Worm (Caenorhabditis elegans) whole organism, L3 larva: Measurements from ENCODE around the gene catp-5.

Source experiments
- ceh-16 ChIP-seq: sonication (generic microtip); optimal IDR thresholded peaks from 2 replicates; lab custom pipeline; 2017; ENCODE audit warnings: missing biosample characterization, missing genetic modification characterization
- ceh-82 ChIP-seq: fragments of 150-350 bp; optimal IDR thresholded peaks from 2 replicates; lab custom pipeline; 2014; ENCODE audit warnings: missing biosample characterization, missing genetic modification characterization
- elt-1 ChIP-seq: fragments of 150-350 bp; optimal IDR thresholded peaks from 2 replicates; lab custom pipeline; 2014; ENCODE audit warnings: missing biosample characterization, missing genetic modification characterization
- lsy-12 ChIP-seq: sonication (generic microtip); optimal IDR thresholded peaks from 2 replicates; lab custom pipeline; 2016; ENCODE audit warnings: mild to moderate bottlenecking, missing genetic modification characterization, missing compliant biosample characterization
- mdl-1 ChIP-seq: fragments of 150-350 bp; optimal IDR thresholded peaks from 2 replicates; lab custom pipeline; 2014; ENCODE audit warnings: missing biosample characterization, missing genetic modification characterization
- nfya-1 ChIP-seq: sonication (generic microtip); optimal IDR thresholded peaks from 2 replicates; lab custom pipeline; 2017; ENCODE audit warnings: missing genetic modification characterization, mild to moderate bottlenecking, missing compliant biosample characterization, antibody characterized with exemption, moderate library complexity; ENCODE audit not compliant: insufficient read depth
- nhr-237 ChIP-seq: fragments of 150-350 bp; optimal IDR thresholded peaks from 2 replicates; lab custom pipeline; 2014; ENCODE audit warnings: missing biosample characterization, missing genetic modification characterization
- nhr-28 ChIP-seq: fragments of 150-350 bp; optimal IDR thresholded peaks from 2 replicates; lab custom pipeline; 2014; ENCODE audit warnings: missing biosample characterization, missing genetic modification characterization
- pha-4 ChIP-seq: fragments of 150-350 bp; optimal IDR thresholded peaks from 2 replicates; lab custom pipeline; 2014; ENCODE audit warnings: missing biosample characterization, missing genetic modification reagents, missing genetic modification characterization
- skn-1 ChIP-seq: fragments of 150-350 bp; optimal IDR thresholded peaks from 2 replicates; lab custom pipeline; 2014; ENCODE audit warnings: missing biosample characterization, missing genetic modification characterization
- snpc-4 ChIP-seq: fragments of 150-350 bp; optimal IDR thresholded peaks from 2 replicates; lab custom pipeline; 2014; ENCODE audit warnings: missing biosample characterization, missing genetic modification characterization
- tbx-2 ChIP-seq: sonication (generic microtip); optimal IDR thresholded peaks from 2 replicates; lab custom pipeline; 2016; ENCODE audit warnings: mild to moderate bottlenecking, missing genetic modification characterization, missing compliant biosample characterization
- ztf-11 ChIP-seq: fragments of 150-350 bp; optimal IDR thresholded peaks from 2 replicates; lab custom pipeline; 2014; ENCODE audit warnings: missing biosample characterization, missing genetic modification characterization

- no peak for TF ChIP-seq pha-4
- TF ChIP-seq mdl-1 (tag; lab: Kevin White, UChicago) = no peak
- TF ChIP-seq nfya-1 = no peak
- no peak for TF ChIP-seq ztf-11
- TF ChIP-seq nhr-237 (tag; lab: Kevin White, UChicago) = no peak
- no peak for TF ChIP-seq skn-1 (tag; lab: Kevin White, UChicago)
- no peak for TF ChIP-seq snpc-4
- TF ChIP-seq elt-1 (tag; lab: Kevin White, UChicago) = no peak
- no peak for TF ChIP-seq tbx-2
- no peak for TF ChIP-seq lsy-12 (tag; lab: Kevin White, UChicago)
- no peak for TF ChIP-seq ceh-16
- no peak for TF ChIP-seq nhr-28 (tag; lab: Kevin White, UChicago)
- TF ChIP-seq ceh-82 (tag; lab: Kevin White, UChicago) = no peak
Measured at ce11 chrX:8078374-8078773, 20.3 kb downstream of the catp-5 start.
